Fruit fly (Drosophila melanogaster) whole organism, embryonic: ENCODE data around the gene CSN5.
A peak's percentile ranks its signal among the peaks of the same experiment; 100 is the strongest.

Experiments
- CG10209 ChIP-seq: fragments of 200-800 bp; sonication (Bioruptor generic); optimal IDR thresholded peaks from 3 replicates; lab custom pipeline; 2017; ENCODE audit warnings: missing biosample characterization, mild to moderate bottlenecking, missing genetic modification characterization, missing genetic modification reagents
- CG10565 ChIP-seq: fragments of 200-800 bp; sonication (Bioruptor generic); optimal IDR thresholded peaks from 3 replicates; lab custom pipeline; 2016; ENCODE audit warnings: missing biosample characterization, mild to moderate bottlenecking, missing genetic modification characterization
- CG10979 ChIP-seq: fragments of 200-800 bp; sonication (Bioruptor generic); optimal IDR thresholded peaks from 2 replicates; lab custom pipeline; 2018; ENCODE audit warnings: missing biosample characterization, mild to moderate bottlenecking, missing genetic modification characterization, moderate library complexity
- CG12104 ChIP-seq: fragments of 200-800 bp; sonication (Bioruptor generic); optimal IDR thresholded peaks from 3 replicates; lab custom pipeline; 2016; ENCODE audit warnings: missing biosample characterization, missing genetic modification characterization
- CG13287 ChIP-seq: fragments of 200-800 bp; sonication (Bioruptor generic); IDR thresholded peaks from 2 replicates; pipeline ENCODE4 v1.3.6; 2022; ENCODE audit warnings: missing biosample characterization, missing genetic modification characterization; ENCODE audit not compliant: partially characterized antibody
- CG13296 ChIP-seq: fragments of 200-800 bp; sonication (Bioruptor generic); optimal IDR thresholded peaks from 3 replicates; lab custom pipeline; 2018; ENCODE audit warnings: missing biosample characterization, mild to moderate bottlenecking, missing genetic modification characterization
- CG14441 ChIP-seq: fragments of 200-800 bp; sonication (Bioruptor generic); IDR thresholded peaks from 2 replicates; pipeline ENCODE4 v1.3.6; 2022; ENCODE audit warnings: missing biosample characterization, missing genetic modification characterization
- CG16813 ChIP-seq: fragments of 200-800 bp; sonication (Bioruptor generic); IDR thresholded peaks from 3 replicates; pipeline ENCODE4 v1.3.6; 2022; ENCODE audit warnings: missing biosample characterization, missing genetic modification characterization; ENCODE audit not compliant: partially characterized antibody
- CG1792 ChIP-seq: fragments of 200-800 bp; sonication (Bioruptor generic); optimal IDR thresholded peaks from 2 replicates; lab custom pipeline; 2016; ENCODE audit warnings: missing biosample characterization, missing genetic modification characterization
- CG18599 ChIP-seq: fragments of 200-800 bp; sonication (Bioruptor generic); optimal IDR thresholded peaks from 3 replicates; lab custom pipeline; 2017; ENCODE audit warnings: missing biosample characterization, missing genetic modification characterization, mild to moderate bottlenecking, moderate library complexity, missing genetic modification reagents
- CG2116 ChIP-seq: fragments of 200-800 bp; sonication (Bioruptor generic); optimal IDR thresholded peaks from 3 replicates; lab custom pipeline; 2018; ENCODE audit warnings: missing biosample characterization, mild to moderate bottlenecking, missing genetic modification characterization
- CG2129 ChIP-seq: fragments of 200-800 bp; sonication (Bioruptor generic); IDR thresholded peaks from 2 replicates; pipeline ENCODE4 v1.3.6; 2022; ENCODE audit warnings: missing biosample characterization, missing genetic modification characterization; ENCODE audit not compliant: partially characterized antibody
- CG2199 ChIP-seq: fragments of 200-800 bp; sonication (Bioruptor generic); IDR thresholded peaks from 3 replicates; pipeline ENCODE4 v1.3.6; 2022; ENCODE audit warnings: missing biosample characterization, missing genetic modification characterization
- CG31365 ChIP-seq: fragments of 200-800 bp; sonication (Bioruptor generic); optimal IDR thresholded peaks from 2 replicates; lab custom pipeline; 2018; ENCODE audit warnings: missing biosample characterization, mild to moderate bottlenecking, missing genetic modification characterization
- CG3163 ChIP-seq: fragments of 200-800 bp; sonication (Bioruptor generic); optimal IDR thresholded peaks from 3 replicates; lab custom pipeline; 2016; ENCODE audit warnings: missing biosample characterization, missing genetic modification characterization
- CG3281 ChIP-seq: fragments of 200-800 bp; sonication (Bioruptor generic); optimal IDR thresholded peaks from 3 replicates; lab custom pipeline; 2017; ENCODE audit warnings: missing biosample characterization, mild to moderate bottlenecking, missing genetic modification characterization
- CG4282 ChIP-seq: fragments of 200-800 bp; sonication (Bioruptor generic); optimal IDR thresholded peaks from 2 replicates; lab custom pipeline; 2016; ENCODE audit warnings: missing biosample characterization, missing genetic modification characterization
- CG5245 ChIP-seq: fragments of 200-800 bp; sonication (Bioruptor generic); optimal IDR thresholded peaks from 3 replicates; lab custom pipeline; 2016; ENCODE audit warnings: missing biosample characterization, missing genetic modification characterization
- CG7928 ChIP-seq: fragments of 200-800 bp; sonication (Bioruptor generic); optimal IDR thresholded peaks from 2 replicates; lab custom pipeline; 2017; ENCODE audit warnings: missing biosample characterization, mild to moderate bottlenecking, missing genetic modification characterization
- CG8388 ChIP-seq: fragments of 200-800 bp; sonication (Bioruptor generic); optimal IDR thresholded peaks from 2 replicates; lab custom pipeline; 2019; ENCODE audit warnings: missing biosample characterization, mild to moderate bottlenecking, missing genetic modification characterization, moderate library complexity
- CG8924 ChIP-seq: fragments of 200-800 bp; optimal IDR thresholded peaks from 3 replicates; lab custom pipeline; 2019; ENCODE audit warnings: missing biosample characterization, mild to moderate bottlenecking, missing genetic modification characterization, moderate library complexity
- CkIIα-i1 ChIP-seq: fragments of 200-800 bp; sonication (Bioruptor generic); IDR thresholded peaks from 2 replicates; pipeline ENCODE4 v1.3.6; 2022; ENCODE audit warnings: missing biosample characterization, missing genetic modification characterization
- MTF-1 ChIP-seq: fragments of 200-800 bp; sonication (Bioruptor generic); optimal IDR thresholded peaks from 2 replicates; lab custom pipeline; 2018; ENCODE audit warnings: missing biosample characterization, mild to moderate bottlenecking, missing genetic modification characterization, borderline replicate concordance
- Nf-YB ChIP-seq: fragments of 200-800 bp; sonication (Bioruptor generic); optimal IDR thresholded peaks from 3 replicates; lab custom pipeline; 2019; ENCODE audit warnings: missing biosample characterization, mild to moderate bottlenecking, missing genetic modification characterization, moderate library complexity
- Spps ChIP-seq: fragments of 200-800 bp; sonication (Bioruptor generic); optimal IDR thresholded peaks from 2 replicates; lab custom pipeline; 2018; ENCODE audit warnings: missing biosample characterization, mild to moderate bottlenecking, missing genetic modification characterization
- Usf ChIP-seq: fragments of 200-800 bp; sonication (Bioruptor generic); optimal IDR thresholded peaks from 2 replicates; lab custom pipeline; 2017; ENCODE audit warnings: missing genotype, missing biosample characterization, missing genetic modification characterization
- YL-1 ChIP-seq: fragments of 200-800 bp; sonication (Bioruptor generic); optimal IDR thresholded peaks from 3 replicates; lab custom pipeline; 2017; ENCODE audit warnings: missing biosample characterization, mild to moderate bottlenecking, missing genetic modification characterization
- crp ChIP-seq, 2 experiments: fragments of 200-800 bp; sonication (Bioruptor generic); optimal IDR thresholded peaks; 2 replicates in 1 of 2; 3 replicates in 1 of 2; lab custom pipeline; 2017; ENCODE audit warnings: missing biosample characterization in 2 of 2, missing genetic modification characterization in 2 of 2, mild to moderate bottlenecking in 1 of 2, moderate library complexity in 1 of 2
- dan ChIP-seq: fragments of 200-800 bp; sonication (Bioruptor generic); IDR thresholded peaks from 2 replicates; pipeline ENCODE4 v1.3.6; 2022; ENCODE audit warnings: missing biosample characterization, missing genetic modification characterization
- disco-r ChIP-seq: fragments of 200-800 bp; sonication (Bioruptor generic); optimal IDR thresholded peaks from 2 replicates; lab custom pipeline; 2016; ENCODE audit warnings: missing biosample characterization, missing genetic modification characterization
- dmrt11E ChIP-seq: fragments of 200-800 bp; sonication (Bioruptor generic); optimal IDR thresholded peaks from 3 replicates; lab custom pipeline; 2018; ENCODE audit warnings: missing biosample characterization, mild to moderate bottlenecking, missing genetic modification characterization, moderate library complexity
- dmrt99B ChIP-seq: fragments of 200-800 bp; sonication (Bioruptor generic); optimal IDR thresholded peaks from 2 replicates; lab custom pipeline; 2018; ENCODE audit warnings: missing biosample characterization, mild to moderate bottlenecking, missing genetic modification characterization, moderate library complexity
- ems ChIP-seq: fragments of 200-800 bp; sonication (Bioruptor generic); optimal IDR thresholded peaks from 3 replicates; lab custom pipeline; 2016; ENCODE audit warnings: missing biosample characterization, missing genetic modification characterization
- en ChIP-seq: fragments of 200-800 bp; sonication (Bioruptor generic); optimal IDR thresholded peaks from 2 replicates; lab custom pipeline; 2016; ENCODE audit warnings: missing biosample characterization, missing genetic modification characterization
- fd96Cb ChIP-seq: fragments of 200-800 bp; sonication (Bioruptor generic); optimal IDR thresholded peaks from 2 replicates; lab custom pipeline; 2018; ENCODE audit warnings: missing biosample characterization, mild to moderate bottlenecking, missing genetic modification characterization, moderate library complexity
- h ChIP-seq: fragments of >200 bp; optimal IDR thresholded peaks from 2 replicates; lab custom pipeline; 2017
- ham ChIP-seq: fragments of 200-800 bp; sonication (Bioruptor generic); IDR thresholded peaks from 2 replicates; pipeline ENCODE4 v1.3.6; 2022; ENCODE audit warnings: missing biosample characterization, missing genetic modification characterization
- jigr1 ChIP-seq: fragments of 200-800 bp; sonication (Bioruptor generic); IDR thresholded peaks from 3 replicates; pipeline ENCODE4 v1.3.6; 2022; ENCODE audit warnings: missing biosample characterization, missing genetic modification characterization
- klu ChIP-seq: fragments of 200-800 bp; sonication (Bioruptor generic); IDR thresholded peaks from 2 replicates; pipeline ENCODE4 v1.3.6; 2022; ENCODE audit warnings: missing biosample characterization, missing genetic modification characterization
- lab ChIP-seq: fragments of 200-800 bp; sonication (Bioruptor generic); optimal IDR thresholded peaks from 3 replicates; lab custom pipeline; 2017; ENCODE audit warnings: missing biosample characterization, missing genetic modification characterization, mild to moderate bottlenecking, moderate library complexity, missing genetic modification reagents
- pnt ChIP-seq: fragments of 200-800 bp; sonication (Bioruptor generic); optimal IDR thresholded peaks from 3 replicates; lab custom pipeline; 2016; ENCODE audit warnings: missing biosample characterization, missing genetic modification characterization
- scrt ChIP-seq: fragments of 200-800 bp; sonication (Bioruptor generic); optimal IDR thresholded peaks from 2 replicates; lab custom pipeline; 2018; ENCODE audit warnings: missing biosample characterization, mild to moderate bottlenecking, missing genetic modification characterization, moderate library complexity
- sim ChIP-seq: fragments of 200-800 bp; sonication (Bioruptor generic); IDR thresholded peaks from 2 replicates; pipeline ENCODE4 v1.3.6; 2022; ENCODE audit warnings: missing biosample characterization, missing genetic modification characterization
- sqz ChIP-seq: fragments of 200-800 bp; sonication (Bioruptor generic); optimal IDR thresholded peaks from 3 replicates; lab custom pipeline; 2018; ENCODE audit warnings: missing biosample characterization, mild to moderate bottlenecking, missing genetic modification characterization
- ssp ChIP-seq: fragments of 200-800 bp; sonication (Bioruptor generic); IDR thresholded peaks from 2 replicates; pipeline ENCODE4 v1.3.6; 2022; ENCODE audit warnings: missing biosample characterization, missing genetic modification characterization
- stwl ChIP-seq: fragments of 200-800 bp; sonication (Bioruptor generic); optimal IDR thresholded peaks from 3 replicates; lab custom pipeline; 2018; ENCODE audit warnings: missing biosample characterization, mild to moderate bottlenecking, missing genetic modification characterization, moderate library complexity
- vnd ChIP-seq: fragments of 200-800 bp; sonication (Bioruptor generic); IDR thresholded peaks from 3 replicates; pipeline ENCODE4 v1.3.6; 2022; ENCODE audit warnings: missing biosample characterization, missing genetic modification characterization; ENCODE audit not compliant: partially characterized antibody
- vvl ChIP-seq: fragments of 200-800 bp; sonication (Bioruptor generic); IDR thresholded peaks from 2 replicates; pipeline ENCODE4 v1.3.6; 2022; ENCODE audit warnings: missing biosample characterization, missing genetic modification characterization
- wor ChIP-seq: fragments of 200-800 bp; sonication (Bioruptor generic); IDR thresholded peaks from 2 replicates; pipeline ENCODE4 v1.3.6; 2022; ENCODE audit warnings: missing biosample characterization, missing genetic modification characterization
- zfh2 ChIP-seq: fragments of 200-800 bp; sonication (Bioruptor generic); optimal IDR thresholded peaks from 2 replicates; lab custom pipeline; 2016; ENCODE audit warnings: missing biosample characterization, missing genetic modification characterization

The CSN5 gene

DNA sequence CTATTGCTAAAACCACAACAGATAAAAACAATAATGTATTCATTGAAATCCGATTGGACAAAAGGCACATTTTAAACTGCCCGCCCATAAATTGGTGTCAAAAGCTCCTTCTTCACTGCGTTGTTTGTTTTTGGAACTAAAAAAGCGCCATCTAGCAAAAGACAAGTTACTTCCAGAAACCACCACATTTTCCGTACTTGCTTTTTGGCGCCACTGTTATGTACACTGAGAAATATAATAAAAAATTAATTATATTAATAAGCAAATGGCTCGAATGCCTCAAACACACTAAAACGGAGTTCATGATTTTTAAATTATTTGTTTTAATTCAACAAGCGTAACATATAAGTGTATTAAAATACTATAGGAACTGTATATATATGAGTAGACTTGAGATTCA is 27.5 kb downstream of the CSN5 start (continued):
- TF ChIP-seq klu (GFP tag; lab: Robert Waterston, UW) (peak; percentile 48; the same call in 1 of the 2 replicates), fd96Cb (tag; lab: Kevin White, UChicago) (peak; percentile 83), CG18599 (GFP tag; lab: Kevin White, UChicago) (peak; percentile 85), CG14441 (GFP tag; lab: Robert Waterston, UW) (peak; percentile 92), CG2116 (GFP tag; lab: Kevin White, UChicago) (peak; percentile 58), CG31365 (tag; lab: Kevin White, UChicago) (peak; percentile 67), jigr1 (no peak), dmrt99B (tag; lab: Kevin White, UChicago) (peak; percentile 83), Usf (GFP tag; lab: Kevin White, UChicago) (peak; percentile 23), h (lab: Kevin White, UChicago) (no peak), ham (GFP tag; lab: Robert Waterston, UW) (peak; percentile 62; the same call in 1 of the 2 replicates), CG3281 (peak; percentile 82), CG4282 (GFP tag; lab: Kevin White, UChicago) (peak; percentile 29), CG10979 (peak; percentile 82), vvl (GFP tag; lab: Robert Waterston, UW) (peak; percentile 93), sqz (GFP tag; lab: Kevin White, UChicago) (peak; percentile 70), crp (GFP tag; optimal IDR thresholded peaks at IDR 0.05; lab: Kevin White, UChicago) (peak in 1 of 2 experiments; percentile 29), en (GFP tag; lab: Kevin White, UChicago) (peak; percentile 57), CG8388 (GFP tag; lab: Kevin White, UChicago) (peak; percentile 74), ems (peak; percentile 49), lab (GFP tag; lab: Kevin White, UChicago) (peak; percentile 91), CkIIα-i1 (GFP tag; lab: Robert Waterston, UW) (0 out of 2 replicates have a peak, but pooled peaks have one; percentile 14), CG10565 (GFP tag; lab: Kevin White, UChicago) (peak; percentile 53), CG5245 (GFP tag; lab: Kevin White, UChicago) (peak; percentile 90), CG3163 (GFP tag; lab: Kevin White, UChicago) (peak; percentile 47), Spps (peak; percentile 79), YL-1 (GFP tag; lab: Kevin White, UChicago) (peak; percentile 50), stwl (peak; percentile 69), CG12104 (GFP tag; lab: Kevin White, UChicago) (peak; percentile 76), MTF-1 (peak; percentile 87), CG13287 (GFP tag; lab: Robert Waterston, UW) (no peak), zfh2 (GFP tag; lab: Kevin White, UChicago) (peak; percentile 48), CG8924 (peak; percentile 79), ssp (GFP tag; lab: Robert Waterston, UW) (peak; percentile 81), CG1792 (GFP tag; lab: Kevin White, UChicago) (peak; percentile 36), disco-r (GFP tag; lab: Kevin White, UChicago) (peak; percentile 38), sim (GFP tag; lab: Robert Waterston, UW) (0 out of 2 replicates have a peak, but pooled peaks have one; percentile 35), CG13296 (GFP tag; lab: Kevin White, UChicago) (peak; percentile 63), dan (GFP tag; lab: Robert Waterston, UW) (no peak), pnt (GFP tag; lab: Kevin White, UChicago) (peak; percentile 71), CG2129 (GFP tag; lab: Robert Waterston, UW) (no peak), wor (GFP tag; lab: Robert Waterston, UW) (peak; percentile 46; the same call in 1 of the 2 replicates), CG16813 (GFP tag; lab: Robert Waterston, UW) (no peak), CG2199 (GFP tag; lab: Robert Waterston, UW) (peak; percentile 92; the same call in 2 of the 3 replicates), scrt (peak; percentile 57), vnd (no peak), CG10209 (GFP tag; lab: Kevin White, UChicago) (peak; percentile 86), dmrt11E (tag; lab: Kevin White, UChicago) (peak; percentile 75), Nf-YB (GFP tag; lab: Kevin White, UChicago) (peak; percentile 54), CG7928 (GFP tag; lab: Kevin White, UChicago) (peak; percentile 37)
